Worm (Caenorhabditis elegans): ENCODE data around the gene sel-12.

DNA sequence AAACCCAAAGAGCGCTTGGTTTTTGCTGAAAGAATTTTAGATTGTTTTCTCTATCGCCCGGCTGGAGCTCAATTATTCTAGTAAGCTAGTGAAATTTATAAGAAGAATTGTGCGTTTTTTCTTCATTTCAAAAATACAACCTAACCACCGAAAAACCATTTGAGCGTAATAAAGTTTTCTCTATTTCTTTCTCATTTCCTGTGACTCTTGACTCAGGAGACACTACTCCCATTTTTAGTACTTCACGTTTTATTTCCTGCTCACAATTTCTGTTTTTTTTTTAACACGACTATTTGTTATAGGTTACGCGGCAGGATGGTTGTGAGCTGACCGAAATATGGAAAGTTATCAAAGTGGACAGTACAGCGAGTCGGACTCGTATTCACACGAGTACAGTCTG lies 2.7 kb upstream of the sel-12 start, which contains the start of gene F35H12.6:
- TF ChIP-seq him-1 (tag; optimal IDR thresholded peaks at IDR 0.05) (no peak), W03F9.2 (tag; optimal IDR thresholded peaks at IDR 0.05) (no peak), dao-5 (tag; optimal IDR thresholded peaks at IDR 0.05) (no peak)

All from whole organism, L4/young adult.